Worm (Caenorhabditis elegans): ENCODE data around the gene T07G12.5.

T07G12.5 gene

DNA sequence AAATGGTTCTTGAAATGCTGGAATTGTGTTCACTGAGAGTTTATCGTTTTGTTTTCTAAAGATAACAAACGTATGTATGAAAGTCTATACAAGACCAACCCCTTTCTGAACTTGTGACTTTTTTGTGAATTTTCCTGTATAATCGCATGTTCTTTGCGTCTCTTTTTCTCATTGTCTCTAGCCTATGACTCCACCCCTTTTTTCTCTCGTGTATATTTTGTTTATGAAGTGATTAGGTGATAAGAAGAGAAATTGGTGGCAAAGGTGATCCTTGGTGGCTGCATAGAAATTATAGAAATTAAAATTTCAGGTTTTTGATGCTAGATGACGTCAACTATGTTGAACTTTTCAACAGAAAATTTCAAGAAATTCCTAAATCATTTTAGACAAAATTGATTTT, at the start of gene T07G12.5:
Gene T07G12.5 (minus strand): TSS at position 101 of the 400 bp plus-strand sequence.
- TF ChIP-seq elt-2 (tag; optimal IDR thresholded peaks at IDR 0.05) = peak; percentile 47
- TF ChIP-seq grh-1 (GFP tag; IDR thresholded peaks at IDR 0.05) = no peak
- no peak for TF ChIP-seq nhr-20 (tag; optimal IDR thresholded peaks at IDR 0.05)
- TF ChIP-seq pqm-1 (tag; optimal IDR thresholded peaks at IDR 0.05) = no peak
- TF ChIP-seq unc-98 (GFP tag; IDR thresholded peaks at IDR 0.05) = no peak

- peak; percentile 24 for TF ChIP-seq dsc-1 (tag; optimal IDR thresholded peaks at IDR 0.05)
- no peak for TF ChIP-seq nhr-90 (tag; optimal IDR thresholded peaks at IDR 0.05; ENCODE audit: poor library complexity)
- TF ChIP-seq zag-1 (tag; optimal IDR thresholded peaks at IDR 0.05) = no peak
- TF ChIP-seq swsn-7 (tag; optimal IDR thresholded peaks at IDR 0.05) = no peak
- TF ChIP-seq C04F5.9 (tag; optimal IDR thresholded peaks at IDR 0.05) = no peak
Measured at ce11 chrIV:10593570-10593969, 48.6 kb upstream of the T07G12.5 start, which contains the start of gene C43F9.7. C43F9.7 (minus strand) TSS chrIV:10593670.

- TF ChIP-seq elt-3 (tag; optimal IDR thresholded peaks at IDR 0.05) = no peak
- no peak for TF ChIP-seq lir-3 (tag; optimal IDR thresholded peaks at IDR 0.05; ENCODE audit: poor library complexity)
- no peak for TF ChIP-seq F16B12.6 (tag; optimal IDR thresholded peaks at IDR 0.05)
- TF ChIP-seq efl-3 (GFP tag; optimal IDR thresholded peaks at IDR 0.05) = no peak
- no peak for TF ChIP-seq nhr-47 (tag; optimal IDR thresholded peaks at IDR 0.05)
- no peak for TF ChIP-seq unc-62 (GFP tag; optimal IDR thresholded peaks at IDR 0.05)
- no peak for TF ChIP-seq ztf-4 (tag; optimal IDR thresholded peaks at IDR 0.05)
- no peak for TF ChIP-seq tbx-2 (tag; optimal IDR thresholded peaks at IDR 0.05)
- TF ChIP-seq sox-4 (tag; optimal IDR thresholded peaks at IDR 0.05) = no peak
- TF ChIP-seq nhr-90 (tag; optimal IDR thresholded peaks at IDR 0.05; ENCODE audit: poor library complexity) = no peak
- TF ChIP-seq snu-23 (GFP tag; optimal IDR thresholded peaks at IDR 0.05) = no peak
- no peak for TF ChIP-seq zag-1 (tag; optimal IDR thresholded peaks at IDR 0.05)
- TF ChIP-seq unc-130 (tag; optimal IDR thresholded peaks at IDR 0.05) = no peak
- TF ChIP-seq sptf-1 (tag; optimal IDR thresholded peaks at IDR 0.05) = no peak
- no peak for TF ChIP-seq swsn-7 (tag; optimal IDR thresholded peaks at IDR 0.05)
- TF ChIP-seq unc-86 (tag; optimal IDR thresholded peaks at IDR 0.05) = no peak
- TF ChIP-seq nhr-76 (tag; optimal IDR thresholded peaks at IDR 0.05) = no peak
- no peak for TF ChIP-seq egl-13 (tag; optimal IDR thresholded peaks at IDR 0.05)
- TF ChIP-seq C16A3.4 (tag; optimal IDR thresholded peaks at IDR 0.05) = no peak
- TF ChIP-seq lin-14 (GFP tag; optimal IDR thresholded peaks at IDR 0.05) = no peak
Measured at ce11 chrIV:10590649-10591048, 45.7 kb upstream of the T07G12.5 start, which contains the start of the genes C43F9.5 and nkb-2. C43F9.5 (minus strand) TSS chrIV:10590749. nkb-2 (plus strand) TSS chrIV:10590925.

DNA sequence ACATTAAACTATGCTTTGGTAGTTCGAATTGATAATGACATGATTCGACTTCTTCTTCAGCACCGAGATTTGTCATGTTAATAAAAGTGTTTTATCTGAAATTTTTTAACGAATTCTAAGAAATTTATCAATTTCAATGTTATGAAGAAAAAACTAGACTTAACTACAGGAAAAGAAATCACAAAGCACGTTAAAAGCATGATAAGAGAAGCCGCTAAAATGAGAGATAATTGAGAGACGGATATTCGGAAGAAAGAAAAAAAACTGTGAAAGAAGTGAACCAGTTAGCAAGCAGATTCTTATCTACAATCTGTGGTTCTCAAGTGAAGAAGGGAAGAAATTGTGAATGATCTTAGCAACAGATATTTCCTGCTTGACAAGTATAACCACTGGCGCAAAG, 44.1 kb upstream of the T07G12.5 start, which contains the start of gene C43F9.4:
Gene C43F9.4 (minus strand): TSS at position 101 of the 400 bp plus-strand sequence.
- TF ChIP-seq pqm-1 (tag; optimal IDR thresholded peaks at IDR 0.05) = no peak
- no peak for TF ChIP-seq nhr-71 (tag; optimal IDR thresholded peaks at IDR 0.05)
- no peak for TF ChIP-seq snpc-4 (tag; optimal IDR thresholded peaks at IDR 0.05)
- no peak for TF ChIP-seq Y116A8C.19 (tag; optimal IDR thresholded peaks at IDR 0.05; ENCODE audit: borderline replicate concordance)
- no peak for TF ChIP-seq nhr-76 (tag; optimal IDR thresholded peaks at IDR 0.05)
- TF ChIP-seq tbx-2 (tag; optimal IDR thresholded peaks at IDR 0.05) = no peak
- TF ChIP-seq nhr-11 (tag; optimal IDR thresholded peaks at IDR 0.05) = no peak
- no peak for TF ChIP-seq C16A3.4 (tag; optimal IDR thresholded peaks at IDR 0.05)
- TF ChIP-seq xbp-1 (tag; optimal IDR thresholded peaks at IDR 0.05) = no peak
- TF ChIP-seq isw-1 (GFP tag; IDR thresholded peaks at IDR 0.05) = no peak
- TF ChIP-seq zip-4 (GFP tag; optimal IDR thresholded peaks at IDR 0.05) = no peak
- TF ChIP-seq elt-2 (tag; optimal IDR thresholded peaks at IDR 0.05) = no peak
- no peak for TF ChIP-seq ceh-82 (tag; optimal IDR thresholded peaks at IDR 0.05)
- TF ChIP-seq zag-1 (tag; optimal IDR thresholded peaks at IDR 0.05) = no peak
- no peak for TF ChIP-seq tlp-1 (tag; optimal IDR thresholded peaks at IDR 0.05)
- TF ChIP-seq lin-39 (tag; optimal IDR thresholded peaks at IDR 0.05) = no peak
